Worm (Caenorhabditis elegans): ENCODE results near the gene C49F5.7.

ce11 chrX:11965663-11966304 lies 28.8 kb upstream of the C49F5.7 start, which contains the start of gene sams-1:
- TF ChIP-seq mdl-1 (tag; optimal IDR thresholded peaks at IDR 0.05) (no peak), aly-2 (tag; optimal IDR thresholded peaks at IDR 0.05) (no peak), ama-1 (optimal IDR thresholded peaks at IDR 0.05) (peak; percentile 59), lin-39 (tag; optimal IDR thresholded peaks at IDR 0.05) (no peak), nhr-28 (tag; optimal IDR thresholded peaks at IDR 0.05) (no peak), unc-62 (GFP tag; optimal IDR thresholded peaks at IDR 0.05) (no peak), daf-12 (tag; optimal IDR thresholded peaks at IDR 0.05) (no peak)

Measured in whole organism, L3 larva.